Worm (Caenorhabditis elegans): ENCODE data around the gene C45B11.8.

- no peak for TF ChIP-seq tbx-37 (GFP tag; conservative IDR thresholded peaks at IDR 0.05)
- no peak for TF ChIP-seq tra-4 (tag; optimal IDR thresholded peaks at IDR 0.05)
- TF ChIP-seq sea-1 (GFP tag; conservative IDR thresholded peaks at IDR 0.05): no peak
- TF ChIP-seq aly-1 (tag; optimal IDR thresholded peaks at IDR 0.05): no peak
- TF ChIP-seq ama-1 (optimal IDR thresholded peaks at IDR 0.05): no peak
- no peak for TF ChIP-seq hnd-1 (tag; optimal IDR thresholded peaks at IDR 0.05)
- no peak for TF ChIP-seq B0310.2 (tag; optimal IDR thresholded peaks at IDR 0.05)
- TF ChIP-seq flt-1 (GFP tag; IDR thresholded peaks at IDR 0.05): no peak
These were observed 5.8 kb upstream of the C45B11.8 start, which contains the start of gene pptr-2 for ce11 chrV:11034748-11035147.

Measured in whole organism, early embryonic.